Worm (Caenorhabditis elegans): ENCODE data around the gene mrpl-51.

mrpl-51 gene

ce11 chrIV:12047552-12048347 is 16.6 kb downstream of the mrpl-51 start, which contains the start of gene T12G3.4:
Gene T12G3.4, plus strand, starts transcription at chrIV:12048256.
- TF ChIP-seq attf-6 (GFP tag; IDR thresholded peaks at IDR 0.05) (no peak), sptf-2 (GFP tag; optimal IDR thresholded peaks at IDR 0.05) (no peak), hlh-12 (tag; optimal IDR thresholded peaks at IDR 0.05) (no peak), F37B4.10 (GFP tag; IDR thresholded peaks at IDR 0.05) (no peak), lsl-1 (GFP tag; optimal IDR thresholded peaks at IDR 0.05) (peak; percentile 58), ekl-4 (GFP tag; IDR thresholded peaks at IDR 0.05) (no peak), somi-1 (GFP tag; optimal IDR thresholded peaks at IDR 0.05) (no peak), akir-1 (GFP tag; optimal IDR thresholded peaks at IDR 0.05) (no peak), pbrm-1 (GFP tag; IDR thresholded peaks at IDR 0.05) (no peak), nhr-90 (tag; optimal IDR thresholded peaks at IDR 0.05) (no peak), C06A6.2 (GFP tag; conservative IDR thresholded peaks at IDR 0.05) (no peak), attf-3 (GFP tag; conservative IDR thresholded peaks at IDR 0.05) (no peak), hmg-1.2 (GFP tag; IDR thresholded peaks at IDR 0.05) (no peak), mcd-1 (GFP tag; IDR thresholded peaks at IDR 0.05) (no peak), cebp-2 (GFP tag; IDR thresholded peaks at IDR 0.05) (no peak), ceh-91 (GFP tag; IDR thresholded peaks at IDR 0.05) (peak; percentile 64; the same call in 1 of the 2 replicates), ztf-28 (GFP tag; IDR thresholded peaks at IDR 0.05) (no peak), ceh-100 (GFP tag; IDR thresholded peaks at IDR 0.05) (no peak), D2030.7 (GFP tag; IDR thresholded peaks at IDR 0.05) (no peak), lin-26 (GFP tag; IDR thresholded peaks at IDR 0.05) (no peak), hlh-26 (GFP tag; conservative IDR thresholded peaks at IDR 0.05) (no peak), F49E8.2 (tag; optimal IDR thresholded peaks at IDR 0.05; ENCODE audit: insufficient read depth) (no peak), dpl-1 (GFP tag; optimal IDR thresholded peaks at IDR 0.05) (no peak), madf-6 (GFP tag; IDR thresholded peaks at IDR 0.05) (peak; percentile 88), sdz-38 (tag; optimal IDR thresholded peaks at IDR 0.05) (no peak), K11D2.4 (GFP tag; IDR thresholded peaks at IDR 0.05) (no peak), sea-2 (GFP tag; IDR thresholded peaks at IDR 0.05) (no peak), madf-8 (GFP tag; conservative IDR thresholded peaks at IDR 0.05) (peak; percentile 86), T26A5.8 (tag; optimal IDR thresholded peaks at IDR 0.05) (no peak), C17E4.6 (GFP tag; IDR thresholded peaks at IDR 0.05) (no peak), repo-1 (tag; optimal IDR thresholded peaks at IDR 0.05) (no peak), F33H1.4 (GFP tag; IDR thresholded peaks at IDR 0.05) (peak; percentile 72), dpff-1 (tag; optimal IDR thresholded peaks at IDR 0.05) (no peak), hrde-1 (tag; optimal IDR thresholded peaks at IDR 0.05; ENCODE audit: borderline replicate concordance) (no peak), unc-62 (GFP tag; optimal IDR thresholded peaks at IDR 0.05) (no peak), madf-3 (GFP tag; IDR thresholded peaks at IDR 0.05) (no peak), F10E7.11 (tag; optimal IDR thresholded peaks at IDR 0.05) (no peak), ztf-18 (tag; optimal IDR thresholded peaks at IDR 0.05) (no peak), ztf-25 (GFP tag; IDR thresholded peaks at IDR 0.05) (no peak), snpc-4 (GFP tag; optimal IDR thresholded peaks at IDR 0.05) (no peak), snpc-4 (tag; optimal IDR thresholded peaks at IDR 0.05) (no peak), tbp1 (GFP tag; optimal IDR thresholded peaks at IDR 0.05) (no peak), egl-18 (GFP tag; IDR thresholded peaks at IDR 0.05) (no peak), xnd-1 (tag; optimal IDR thresholded peaks at IDR 0.05) (peak; percentile 57), him-1 (tag; optimal IDR thresholded peaks at IDR 0.05) (no peak), ztf-6 (GFP tag; IDR thresholded peaks at IDR 0.05) (no peak)

Measured in whole organism, young adult.